Worm (Caenorhabditis elegans): ENCODE results near the gene lido-12.

DNA sequence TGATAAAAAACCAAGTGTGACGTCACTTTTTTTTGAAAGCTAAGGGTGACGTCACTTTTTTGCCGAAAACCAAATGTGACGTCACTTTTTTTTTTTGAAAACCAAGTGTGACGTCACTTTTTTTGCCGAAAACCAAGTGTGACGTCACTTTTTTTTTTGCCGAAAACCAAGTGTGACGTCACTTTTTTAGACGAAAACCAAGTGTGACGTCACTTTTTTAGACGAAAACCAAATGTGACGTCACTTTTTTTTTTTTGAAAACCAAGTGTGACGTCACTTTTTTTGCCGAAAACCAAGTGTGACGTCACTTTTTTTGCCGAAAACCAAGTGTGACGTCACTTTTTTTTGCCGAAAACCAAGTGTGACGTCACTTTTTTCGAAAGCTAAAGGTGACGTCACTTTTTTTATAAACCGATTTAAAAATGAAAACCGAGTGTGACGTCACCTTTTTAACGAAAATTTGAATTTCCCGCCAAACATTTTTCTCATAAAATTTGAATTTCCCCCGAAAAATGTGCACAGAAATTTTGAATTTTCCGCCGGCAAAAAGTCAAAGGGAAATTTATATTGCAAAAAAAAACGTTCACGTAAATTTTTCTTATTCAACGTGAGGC is 7.7 kb upstream of the lido-12 start:
- TF ChIP-seq nhr-11 (tag; optimal IDR thresholded peaks at IDR 0.05) (no peak), tbx-2 (tag; optimal IDR thresholded peaks at IDR 0.05) (no peak), blmp-1 (tag; optimal IDR thresholded peaks at IDR 0.05) (no peak), swsn-7 (tag; optimal IDR thresholded peaks at IDR 0.05) (no peak), nhr-12 (tag; optimal IDR thresholded peaks at IDR 0.05) (no peak), ztf-11 (tag; optimal IDR thresholded peaks at IDR 0.05) (no peak), mep-1 (tag; optimal IDR thresholded peaks at IDR 0.05) (no peak), snu-23 (GFP tag; optimal IDR thresholded peaks at IDR 0.05) (no peak), unc-62 (GFP tag; optimal IDR thresholded peaks at IDR 0.05) (no peak)
